Fruit fly (Drosophila melanogaster): ENCODE data around the gene SA1.

DNA sequence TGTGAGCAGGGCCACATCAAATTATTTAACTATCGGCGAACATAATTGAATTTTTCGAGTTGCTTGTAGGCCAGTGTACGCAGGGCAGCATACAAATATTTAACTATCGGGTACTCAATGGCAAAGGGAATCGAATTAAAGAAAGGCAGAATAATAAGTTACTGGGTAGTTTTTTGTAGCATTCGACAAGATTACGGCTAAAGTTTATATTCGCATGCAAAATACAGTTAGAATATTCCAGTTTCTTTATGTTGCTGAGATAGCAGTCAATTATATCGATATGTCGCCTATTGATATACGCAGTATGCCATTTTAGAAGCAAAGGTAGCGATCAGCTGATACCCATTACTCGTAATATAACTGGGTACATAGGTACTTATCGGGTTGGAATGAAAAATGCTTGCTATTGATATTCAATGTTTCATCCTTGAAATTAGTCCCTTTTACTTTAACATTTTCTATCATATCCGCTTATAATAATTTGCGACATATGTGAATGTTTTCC is 17.8 kb downstream of the SA1 start:
- TF ChIP-seq Snoo (tag; optimal IDR thresholded peaks at IDR 0.05) (peak; percentile 22), CG14655 (GFP tag; optimal IDR thresholded peaks at IDR 0.05) (no peak), EcR (GFP tag; optimal IDR thresholded peaks at IDR 0.05) (no peak), CG34367 (tag; optimal IDR thresholded peaks at IDR 0.05) (no peak), CG12605 (GFP tag; IDR thresholded peaks at IDR 0.05) (peak; percentile 32; the same call in 1 of the 2 replicates), fd96Ca (GFP tag; IDR thresholded peaks at IDR 0.05) (no peak), CG32121 (GFP tag; IDR thresholded peaks at IDR 0.05) (no peak), CG9948 (tag; optimal IDR thresholded peaks at IDR 0.05) (no peak), Pif1B (GFP tag; optimal IDR thresholded peaks at IDR 0.05) (no peak), gl (tag; optimal IDR thresholded peaks at IDR 0.05) (no peak), CG8159 (tag; optimal IDR thresholded peaks at IDR 0.05) (peak; percentile 32), CG13204 (GFP tag; optimal IDR thresholded peaks at IDR 0.05) (no peak), D1 (tag; optimal IDR thresholded peaks at IDR 0.05) (no peak)
